Fruit fly (Drosophila melanogaster): ENCODE results near the gene Srrm234.

Srrm234 gene

dm6 chr3L:1692122-1692786 is 27.4 kb upstream of the Srrm234 start:
- TF ChIP-seq cnc (optimal IDR thresholded peaks at IDR 0.05) (no peak), Hr96 (GFP tag; optimal IDR thresholded peaks at IDR 0.05) (no peak), kay (GFP tag; ENCODE audit: borderline replicate concordance) (no peak), CG7045 (GFP tag; optimal IDR thresholded peaks at IDR 0.05) (no peak), bab1 (GFP tag; optimal IDR thresholded peaks at IDR 0.05) (no peak), CG33017 (tag; optimal IDR thresholded peaks at IDR 0.05) (no peak), toe (GFP tag; optimal IDR thresholded peaks at IDR 0.05) (no peak), cic (GFP tag; optimal IDR thresholded peaks at IDR 0.05) (no peak), Clk (GFP tag; optimal IDR thresholded peaks at IDR 0.05) (no peak), CG12768 (GFP tag; optimal IDR thresholded peaks at IDR 0.05) (no peak), CG7101 (tag; optimal IDR thresholded peaks at IDR 0.05) (no peak), CG14711 (tag; optimal IDR thresholded peaks at IDR 0.05) (no peak), CG5204 (GFP tag; optimal IDR thresholded peaks at IDR 0.05) (no peak), pad (GFP tag; optimal IDR thresholded peaks at IDR 0.05) (no peak), Crg-1 (GFP tag; optimal IDR thresholded peaks at IDR 0.05) (no peak), CG11617 (GFP tag; optimal IDR thresholded peaks at IDR 0.05) (no peak), Mnt (GFP tag; optimal IDR thresholded peaks at IDR 0.05) (no peak), CG1620 (GFP tag; optimal IDR thresholded peaks at IDR 0.05) (no peak)

- TF ChIP-seq CG11617 (GFP tag; optimal IDR thresholded peaks at IDR 0.05) (no peak), cnc (optimal IDR thresholded peaks at IDR 0.05) (no peak), ovo (GFP tag; optimal IDR thresholded peaks at IDR 0.05) (no peak), CG33017 (tag; optimal IDR thresholded peaks at IDR 0.05) (no peak), Crg-1 (GFP tag; optimal IDR thresholded peaks at IDR 0.05) (no peak), CG14711 (tag; optimal IDR thresholded peaks at IDR 0.05) (no peak), pad (GFP tag; optimal IDR thresholded peaks at IDR 0.05) (no peak), Clk (GFP tag; optimal IDR thresholded peaks at IDR 0.05) (no peak)
Measured at dm6 chr3L:1690727-1691413, 26.0 kb upstream of the Srrm234 start.

- TF ChIP-seq kay (GFP tag; ENCODE audit: borderline replicate concordance), result no peak
- peak; percentile 40 for TF ChIP-seq tj (GFP tag; optimal IDR thresholded peaks at IDR 0.05)
- TF ChIP-seq bab1 (GFP tag; optimal IDR thresholded peaks at IDR 0.05), result no peak
Measured at dm6 chr3L:1688569-1688968, 23.7 kb upstream of the Srrm234 start.

dm6 chr3L:1688161-1688560 is 23.3 kb upstream of the Srrm234 start:
- TF ChIP-seq CG1620 (GFP tag; optimal IDR thresholded peaks at IDR 0.05), result no peak
- no peak for TF ChIP-seq toe (GFP tag; optimal IDR thresholded peaks at IDR 0.05)
- no peak for TF ChIP-seq kay (GFP tag; ENCODE audit: borderline replicate concordance)
- TF ChIP-seq CG14711 (tag; optimal IDR thresholded peaks at IDR 0.05), result no peak
- TF ChIP-seq CG7101 (tag; optimal IDR thresholded peaks at IDR 0.05), result no peak
- no peak for TF ChIP-seq CG11617 (GFP tag; optimal IDR thresholded peaks at IDR 0.05)
- no peak for TF ChIP-seq cic (GFP tag; optimal IDR thresholded peaks at IDR 0.05)
- no peak for TF ChIP-seq ovo (GFP tag; optimal IDR thresholded peaks at IDR 0.05)

DNA sequence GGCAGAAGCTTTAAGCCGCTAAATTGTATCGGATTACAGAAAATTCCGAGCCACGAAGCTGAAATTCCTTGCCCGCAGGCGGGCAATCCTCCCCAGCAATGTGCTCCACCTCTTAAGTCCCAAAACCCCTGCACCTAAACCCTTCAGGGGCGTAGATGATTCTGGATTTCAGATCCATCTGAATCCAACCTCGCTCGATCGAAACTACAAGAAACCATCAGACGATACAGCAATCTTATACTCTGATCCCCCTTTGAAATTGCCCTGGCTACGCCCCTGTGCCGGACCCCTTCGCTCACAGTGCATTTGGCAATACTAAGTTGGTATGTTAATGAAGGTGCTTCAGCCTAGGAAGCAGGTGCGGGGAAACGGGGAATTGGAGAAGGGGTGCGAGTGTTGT is 18.2 kb upstream of the Srrm234 start:
- TF ChIP-seq ovo (GFP tag; optimal IDR thresholded peaks at IDR 0.05) (no peak), CG12768 (GFP tag; optimal IDR thresholded peaks at IDR 0.05) (no peak), cic (GFP tag; optimal IDR thresholded peaks at IDR 0.05) (no peak), tj (GFP tag; optimal IDR thresholded peaks at IDR 0.05) (no peak), toe (GFP tag; optimal IDR thresholded peaks at IDR 0.05) (no peak), Clk (GFP tag; optimal IDR thresholded peaks at IDR 0.05) (no peak), Hr96 (GFP tag; optimal IDR thresholded peaks at IDR 0.05) (no peak)

DNA sequence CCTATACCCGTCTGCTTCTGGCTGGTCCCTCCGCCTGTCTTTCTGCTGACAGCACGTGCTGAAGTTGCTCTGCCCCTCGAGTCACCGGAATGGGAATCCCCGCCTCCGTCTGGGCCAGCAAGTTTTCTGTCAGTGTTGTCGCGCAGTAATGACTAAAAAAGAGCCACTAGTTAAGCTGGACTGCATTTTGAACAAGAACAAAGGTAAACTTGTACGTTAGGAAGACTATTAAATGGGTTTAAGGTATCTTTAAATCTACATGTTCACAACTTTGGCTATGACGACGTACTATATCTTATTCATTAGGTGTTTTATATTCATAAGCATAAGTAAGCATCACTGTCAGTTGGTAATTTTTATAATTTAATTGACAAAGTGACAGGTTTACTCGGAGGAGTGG is 14.5 kb upstream of the Srrm234 start:
- no peak for TF ChIP-seq CG12768 (GFP tag; optimal IDR thresholded peaks at IDR 0.05)
- no peak for TF ChIP-seq bab1 (GFP tag; optimal IDR thresholded peaks at IDR 0.05)
- TF ChIP-seq pad (GFP tag; optimal IDR thresholded peaks at IDR 0.05), result no peak
- TF ChIP-seq Clk (GFP tag; optimal IDR thresholded peaks at IDR 0.05), result no peak
- TF ChIP-seq CG7045 (GFP tag; optimal IDR thresholded peaks at IDR 0.05), result no peak
- no peak for TF ChIP-seq CG7101 (tag; optimal IDR thresholded peaks at IDR 0.05)
- no peak for TF ChIP-seq kay (GFP tag; ENCODE audit: borderline replicate concordance)
- TF ChIP-seq Hr96 (GFP tag; optimal IDR thresholded peaks at IDR 0.05), result no peak
- TF ChIP-seq ovo (GFP tag; optimal IDR thresholded peaks at IDR 0.05), result no peak
- no peak for TF ChIP-seq CG14711 (tag; optimal IDR thresholded peaks at IDR 0.05)
- TF ChIP-seq CG5204 (GFP tag; optimal IDR thresholded peaks at IDR 0.05), result no peak
- TF ChIP-seq cnc (optimal IDR thresholded peaks at IDR 0.05), result no peak

DNA sequence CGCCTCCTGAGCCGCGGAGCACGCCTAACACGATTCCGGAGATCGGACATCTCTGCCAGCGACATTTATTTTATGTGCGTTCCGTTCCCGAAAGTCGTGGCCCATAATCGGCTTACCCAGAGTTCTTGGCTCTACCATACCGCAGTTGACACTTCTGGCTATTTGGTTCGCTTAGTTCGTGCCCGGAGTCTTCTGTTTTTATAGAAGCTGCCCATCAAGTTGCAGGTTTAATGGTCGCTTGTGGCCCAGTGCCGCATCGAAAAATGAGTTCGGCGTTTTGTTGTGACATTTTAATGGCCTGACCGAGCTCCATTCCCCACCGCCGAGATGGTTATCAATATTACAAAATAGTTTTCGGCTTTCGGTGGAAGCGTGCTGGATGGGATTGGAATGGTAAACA is 11.4 kb upstream of the Srrm234 start:
- TF ChIP-seq cnc (optimal IDR thresholded peaks at IDR 0.05) (no peak), CG7101 (tag; optimal IDR thresholded peaks at IDR 0.05) (no peak), CG12768 (GFP tag; optimal IDR thresholded peaks at IDR 0.05) (no peak), CG5204 (GFP tag; optimal IDR thresholded peaks at IDR 0.05) (no peak), Crg-1 (GFP tag; optimal IDR thresholded peaks at IDR 0.05) (no peak), CG33017 (tag; optimal IDR thresholded peaks at IDR 0.05) (no peak), cic (GFP tag; optimal IDR thresholded peaks at IDR 0.05) (no peak)
